Worm (Caenorhabditis elegans) whole organism, L4 larva: ENCODE data around the gene spe-45.

ENCODE experiments used
- F26F4.8 ChIP-seq: fragments of 200-800 bp; sonication (Bioruptor generic); conservative IDR thresholded peaks from 2 replicates; pipeline ENCODE4 v1.3.6; 2022; ENCODE audit warnings: missing genetic modification characterization, missing compliant biosample characterization
- F37D6.2 ChIP-seq: sonication (generic microtip); optimal IDR thresholded peaks from 2 replicates; lab custom pipeline; 2016; ENCODE audit warnings: mild to moderate bottlenecking, missing genetic modification characterization, missing compliant biosample characterization
- F49E8.2 ChIP-seq: sonication (generic microtip); optimal IDR thresholded peaks from 2 replicates; lab custom pipeline; 2016; ENCODE audit warnings: missing compliant biosample characterization, mild to moderate bottlenecking, missing genetic modification characterization, borderline replicate concordance
- T20F7.1 ChIP-seq: fragments of 200-800 bp; sonication (Bioruptor generic); optimal IDR thresholded peaks from 2 replicates; lab custom pipeline; 2018; ENCODE audit warnings: mild to moderate bottlenecking, missing genetic modification characterization, missing compliant biosample characterization
- Y5F2A.4 ChIP-seq: fragments of 200-800 bp; sonication (Bioruptor generic); optimal IDR thresholded peaks from 2 replicates; lab custom pipeline; 2018; ENCODE audit warnings: mild to moderate bottlenecking, missing genetic modification characterization, missing compliant biosample characterization
- ZK337.2 ChIP-seq: fragments of 200-800 bp; sonication (Bioruptor generic); IDR thresholded peaks from 2 replicates; pipeline ENCODE4 v1.3.6; 2022; ENCODE audit warnings: missing genetic modification reagents, missing genetic modification characterization, missing compliant biosample characterization
- ZK546.5 ChIP-seq, 2 experiments: sonication (generic microtip); optimal IDR thresholded peaks; 2 replicates each; lab custom pipeline; 2017; ENCODE audit warnings: missing biosample characterization in 2 of 2, missing genetic modification characterization in 2 of 2
- aly-2 ChIP-seq: sonication (generic microtip); optimal IDR thresholded peaks from 2 replicates; lab custom pipeline; 2018; ENCODE audit warnings: missing biosample characterization, missing genetic modification characterization
- ama-1 ChIP-seq: fragments of 150-350 bp; optimal IDR thresholded peaks from 2 replicates; lab custom pipeline; 2014; ENCODE audit warnings: inconsistent platforms, mixed read lengths
- arid-1 ChIP-seq: fragments of 200-800 bp; sonication (Bioruptor generic); conservative IDR thresholded peaks from 2 replicates; pipeline ENCODE4 v1.3.6; 2022; ENCODE audit warnings: missing genetic modification reagents, missing genetic modification characterization, missing compliant biosample characterization
- ceh-28 ChIP-seq: fragments of 150-350 bp; optimal IDR thresholded peaks from 2 replicates; lab custom pipeline; 2014; ENCODE audit warnings: missing biosample characterization, missing genetic modification reagents, missing genetic modification characterization
- ceh-62 ChIP-seq: sonication (generic microtip); optimal IDR thresholded peaks from 2 replicates; lab custom pipeline; 2017; ENCODE audit warnings: missing biosample characterization, missing genetic modification characterization
- ceh-82 ChIP-seq: sonication (generic microtip); optimal IDR thresholded peaks from 2 replicates; lab custom pipeline; 2017; ENCODE audit warnings: missing biosample characterization, missing genetic modification characterization
- ces-1 ChIP-seq: fragments of 150-350 bp; sonication (generic microtip); optimal IDR thresholded peaks from 4 replicates; lab custom pipeline; 2014; ENCODE audit warnings: missing biosample characterization, missing genetic modification reagents, missing genetic modification characterization
- ctbp-1 ChIP-seq: fragments of 200-800 bp; sonication (Bioruptor generic); IDR thresholded peaks from 2 replicates; pipeline ENCODE4 v1.3.6; 2022; ENCODE audit warnings: missing genetic modification reagents, missing genetic modification characterization, missing compliant biosample characterization
- daf-8 ChIP-seq: fragments of 200-800 bp; sonication (Bioruptor generic); IDR thresholded peaks from 2 replicates; pipeline ENCODE4 v1.3.6; 2022; ENCODE audit warnings: missing genetic modification characterization, missing compliant biosample characterization
- dmd-6 ChIP-seq: fragments of 200-800 bp; sonication (Bioruptor generic); IDR thresholded peaks from 2 replicates; pipeline ENCODE4 v1.3.6; 2022; ENCODE audit warnings: missing genetic modification reagents, missing genetic modification characterization, missing compliant biosample characterization
- dmd-9 ChIP-seq: fragments of 200-800 bp; sonication (Bioruptor generic); IDR thresholded peaks from 2 replicates; pipeline ENCODE4 v1.3.6; 2022; ENCODE audit warnings: missing genetic modification reagents, missing genetic modification characterization, missing compliant biosample characterization
- duxl-1 ChIP-seq: sonication (generic microtip); optimal IDR thresholded peaks from 2 replicates; lab custom pipeline; 2016; ENCODE audit warnings: mild to moderate bottlenecking, missing genetic modification characterization, moderate library complexity, missing compliant biosample characterization; ENCODE audit not compliant: poor library complexity
- dve-1 ChIP-seq: sonication (generic microtip); optimal IDR thresholded peaks from 2 replicates; lab custom pipeline; 2017; ENCODE audit warnings: antibody characterized with exemption, mild to moderate bottlenecking, missing genetic modification characterization, missing compliant biosample characterization; ENCODE audit not compliant: insufficient read depth
- egl-27 ChIP-seq: sonication (generic microtip); optimal IDR thresholded peaks from 3 replicates; lab custom pipeline; 2017; ENCODE audit warnings: missing biosample characterization, missing genetic modification reagents, missing genetic modification characterization
- egl-43 ChIP-seq: fragments of 200-800 bp; sonication (Bioruptor generic); IDR thresholded peaks from 2 replicates; pipeline ENCODE4 v1.3.6; 2022; ENCODE audit warnings: missing genetic modification reagents, missing genetic modification characterization, missing compliant biosample characterization
- fkh-10 ChIP-seq: fragments of 150-350 bp; optimal IDR thresholded peaks from 2 replicates; lab custom pipeline; 2014; ENCODE audit warnings: missing biosample characterization, missing genetic modification reagents, missing genetic modification characterization
- fos-1 ChIP-seq: fragments of 150-350 bp; optimal IDR thresholded peaks from 2 replicates; lab custom pipeline; 2014; ENCODE audit warnings: missing biosample characterization, missing genetic modification characterization
- hif-1 ChIP-seq, 2 experiments: sonication (generic microtip); optimal IDR thresholded peaks; 2 replicates each; lab custom pipeline; 2016 to 2017; ENCODE audit warnings: missing compliant biosample characterization in 2 of 2, missing genetic modification characterization in 2 of 2, missing genetic modification reagents in 2 of 2, missing genotype in 2 of 2, mild to moderate bottlenecking in 1 of 2
- lim-7 ChIP-seq: fragments of 200-800 bp; sonication (Bioruptor generic); IDR thresholded peaks from 2 replicates; pipeline ENCODE4 v1.3.6; 2022; ENCODE audit warnings: missing genetic modification characterization, missing compliant biosample characterization
- lin-29 ChIP-seq: fragments of 200-800 bp; sonication (Bioruptor generic); IDR thresholded peaks from 2 replicates; pipeline ENCODE4 v1.3.6; 2022; ENCODE audit warnings: missing genetic modification reagents, missing genetic modification characterization, missing compliant biosample characterization
- lsy-2 ChIP-seq, 2 experiments: fragments of 150-350 bp in 1 of 2; sonication (generic microtip) in 1 of 2; optimal IDR thresholded peaks; 2 replicates each; lab custom pipeline; 2014 to 2017; ENCODE audit warnings: missing biosample characterization in 2 of 2, missing genetic modification characterization in 2 of 2
- madf-5 ChIP-seq, 2 experiments: fragments of 200-800 bp; sonication (Bioruptor generic); IDR thresholded peaks; 2 replicates each; pipeline ENCODE4 v1.3.6; 2022; ENCODE audit warnings: missing compliant biosample characterization in 2 of 2, missing genetic modification characterization in 2 of 2
- mdt-29 ChIP-seq: fragments of 200-800 bp; sonication (Bioruptor generic); IDR thresholded peaks from 2 replicates; pipeline ENCODE4 v1.3.6; 2022; ENCODE audit warnings: missing genetic modification reagents, missing genetic modification characterization, missing compliant biosample characterization
- mxl-3 ChIP-seq: fragments of 200-800 bp; sonication (Bioruptor generic); optimal IDR thresholded peaks from 2 replicates; lab custom pipeline; 2018; ENCODE audit warnings: mild to moderate bottlenecking, missing genetic modification characterization, missing compliant biosample characterization
- nhr-11 ChIP-seq: fragments of 150-350 bp; optimal IDR thresholded peaks from 2 replicates; lab custom pipeline; 2014; ENCODE audit warnings: missing biosample characterization, missing genetic modification characterization
- nhr-25 ChIP-seq: sonication (generic microtip); optimal IDR thresholded peaks from 2 replicates; lab custom pipeline; 2017; ENCODE audit warnings: missing genetic modification characterization, mild to moderate bottlenecking, missing compliant biosample characterization, antibody characterized with exemption, moderate library complexity, borderline replicate concordance; ENCODE audit not compliant: insufficient read depth
- nhr-28 ChIP-seq: fragments of 150-350 bp; optimal IDR thresholded peaks from 2 replicates; lab custom pipeline; 2014; ENCODE audit warnings: missing biosample characterization, missing genetic modification characterization
- nhr-42 ChIP-seq: fragments of 200-800 bp; sonication (Bioruptor generic); IDR thresholded peaks from 2 replicates; pipeline ENCODE4 v1.3.6; 2022; ENCODE audit warnings: missing genetic modification characterization, missing compliant biosample characterization
- nhr-77 ChIP-seq: fragments of 150-350 bp; optimal IDR thresholded peaks from 2 replicates; lab custom pipeline; 2014; ENCODE audit warnings: missing biosample characterization, missing genetic modification characterization
- pha-4 ChIP-seq, 2 experiments: fragments of 150-350 bp in 1 of 2; fragments of 200-800 bp in 1 of 2; sonication (Bioruptor generic) in 1 of 2; IDR thresholded peaks in 1 of 2; optimal IDR thresholded peaks in 1 of 2; 2 replicates each; pipeline versions ENCODE4 v1.3.6 to Lab custom; 2014 to 2022; ENCODE audit warnings: missing genetic modification characterization in 2 of 2, missing genetic modification reagents in 2 of 2, missing biosample characterization in 1 of 2, missing compliant biosample characterization in 1 of 2
- php-3 ChIP-seq: fragments of 200-800 bp; sonication (Bioruptor generic); IDR thresholded peaks from 2 replicates; pipeline ENCODE4 v1.3.6; 2022; ENCODE audit warnings: missing genetic modification reagents, missing genetic modification characterization, missing compliant biosample characterization
- pqm-1 ChIP-seq: sonication (generic microtip); optimal IDR thresholded peaks from 2 replicates; lab custom pipeline; 2017; ENCODE audit warnings: missing biosample characterization, missing genetic modification characterization
- set-16 ChIP-seq: fragments of 200-800 bp; sonication (Bioruptor generic); IDR thresholded peaks from 2 replicates; pipeline ENCODE4 v1.3.6; 2022; ENCODE audit warnings: missing genetic modification reagents, missing genetic modification characterization, missing compliant biosample characterization
- skn-1 ChIP-seq: fragments of 150-350 bp; optimal IDR thresholded peaks from 2 replicates; lab custom pipeline; 2014; ENCODE audit warnings: missing biosample characterization, missing genetic modification characterization
- tra-1 ChIP-seq: fragments of 200-800 bp; sonication (Bioruptor generic); IDR thresholded peaks from 2 replicates; pipeline ENCODE4 v1.3.6; 2022; ENCODE audit warnings: missing genetic modification reagents, missing genetic modification characterization, missing compliant biosample characterization
- unc-62 ChIP-seq, 3 experiments: fragments of 150-350 bp in 1 of 3; sonication (generic microtip); optimal IDR thresholded peaks in 2 of 3; peaks in 1 of 3; 1 replicate in 1 of 3; 2 replicates in 2 of 3; lab custom pipeline; 2014 to 2017; ENCODE audit warnings: missing biosample characterization in 3 of 3, missing genetic modification characterization in 3 of 3, missing genetic modification reagents in 3 of 3, missing genotype in 1 of 3
- zag-1 ChIP-seq: fragments of 150-350 bp; optimal IDR thresholded peaks from 2 replicates; lab custom pipeline; 2014; ENCODE audit warnings: missing biosample characterization, missing genetic modification characterization
- ztf-7 ChIP-seq: fragments of 150-350 bp; optimal IDR thresholded peaks from 2 replicates; lab custom pipeline; 2014; ENCODE audit warnings: missing biosample characterization, missing genetic modification characterization

The spe-45 gene

ce11 chrIV:12378919-12379318 is 11.0 kb downstream of the spe-45 start (continued):
- peak; percentile 28 for TF ChIP-seq nhr-28 (tag; lab: Kevin White, UChicago)
- no peak for TF ChIP-seq aly-2 (tag; lab: Kevin White, UChicago)
- no peak for TF ChIP-seq duxl-1 (tag; lab: Kevin White, UChicago)
- TF ChIP-seq ama-1 (lab: Kevin White, UChicago), result no peak
- no peak for TF ChIP-seq F26F4.8 (GFP tag; lab: Robert Waterston, UW)
- no peak for TF ChIP-seq nhr-42 (GFP tag; lab: Robert Waterston, UW)
- peak; percentile 75 for TF ChIP-seq pqm-1
- TF ChIP-seq php-3 (GFP tag; lab: Robert Waterston, UW), result peak; percentile 52; the same call in 1 of the 2 replicates
- peak; percentile 58 for TF ChIP-seq dmd-6 (GFP tag; lab: Robert Waterston, UW)
- no peak for TF ChIP-seq daf-8 (GFP tag; lab: Robert Waterston, UW)
- TF ChIP-seq T20F7.1 (GFP tag; lab: Kevin White, UChicago), result no peak
- no peak for TF ChIP-seq mdt-29
- no peak for TF ChIP-seq zag-1
- TF ChIP-seq F37D6.2 (tag; lab: Kevin White, UChicago), result no peak
- TF ChIP-seq egl-27 (tag; lab: Kevin White, UChicago), result no peak
- TF ChIP-seq arid-1 (GFP tag; lab: Robert Waterston, UW), result no peak
- TF ChIP-seq madf-5 (GFP tag; IDR thresholded peaks at IDR 0.05; lab: Robert Waterston, UW), result no peak
- no peak for TF ChIP-seq mxl-3 (GFP tag; lab: Kevin White, UChicago)
- no peak for TF ChIP-seq F49E8.2
- no peak for TF ChIP-seq tra-1 (GFP tag; lab: Robert Waterston, UW)
- TF ChIP-seq, all 104 proteins: peak for 8

DNA sequence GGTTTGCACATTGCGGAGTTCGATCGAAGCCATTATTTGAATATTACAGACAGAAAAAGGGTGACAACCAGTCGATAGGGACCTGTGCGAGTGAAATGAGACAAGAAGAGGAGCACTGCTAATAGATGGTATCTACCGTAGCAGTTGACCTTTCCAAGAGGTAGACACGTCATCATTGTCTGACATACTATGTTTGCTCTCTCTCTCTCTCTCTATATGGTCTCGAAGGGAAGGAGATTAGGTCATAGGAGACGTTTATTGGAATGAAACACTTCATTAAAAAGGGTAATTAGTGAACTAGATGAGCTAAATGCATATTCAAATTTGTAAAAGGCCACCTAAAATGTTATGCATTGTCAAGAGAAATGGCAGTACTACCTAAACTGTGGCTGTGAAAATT is 13.9 kb downstream of the spe-45 start, which contains the start of gene atz-1:
atz-1 (minus strand) TSS at position 101 of the 400 bp plus-strand sequence.
- TF ChIP-seq ceh-82 (tag; lab: Kevin White, UChicago), result no peak
- peak in 1 of 2 experiments; percentile 55 for TF ChIP-seq unc-62 (GFP tag; optimal IDR thresholded peaks at IDR 0.05 in 1 of 2; lab: Kevin White, UChicago)
- TF ChIP-seq unc-62 (tag; optimal IDR thresholded peaks at IDR 0.05; lab: Kevin White, UChicago), result no peak

DNA sequence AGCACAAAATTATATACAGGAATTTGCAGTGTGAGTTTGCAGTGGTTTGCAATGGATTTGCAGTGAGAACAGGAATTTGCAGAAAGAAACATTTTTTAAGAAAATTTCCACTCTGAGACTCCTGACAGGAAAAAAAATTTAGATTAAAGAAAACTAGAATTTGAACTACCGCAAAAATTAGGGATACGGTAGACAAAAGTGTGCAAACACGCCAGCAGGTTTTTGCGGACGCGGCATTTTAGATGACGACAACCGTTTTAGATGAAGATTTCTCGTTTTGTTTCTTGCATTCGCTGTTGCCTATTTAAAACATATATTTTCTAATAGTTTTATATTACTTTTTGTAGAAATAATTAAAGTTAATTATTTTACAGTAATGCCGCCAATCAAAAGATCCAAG is 18.0 kb downstream of the spe-45 start, which contains the start of gene wdr-46:
wdr-46 (plus strand) TSS at position 375 of the 400 bp plus-strand sequence.
- TF ChIP-seq dmd-9 (no peak), egl-43 (no peak), dve-1 (tag; lab: Kevin White, UChicago) (peak; percentile 78), F49E8.2 (peak; percentile 2), aly-2 (tag; lab: Kevin White, UChicago) (no peak), nhr-11 (tag; lab: Kevin White, UChicago) (peak; percentile 16), ama-1 (lab: Kevin White, UChicago) (peak; percentile 39), pha-4 (GFP tag; IDR thresholded peaks at IDR 0.05; lab: Robert Waterston, UW) (no peak; the same call in 1 of the 2 replicates), pha-4 (tag; optimal IDR thresholded peaks at IDR 0.05; lab: Kevin White, UChicago) (peak; percentile 63), fos-1 (tag; lab: Kevin White, UChicago) (no peak), T20F7.1 (GFP tag; lab: Kevin White, UChicago) (no peak), lim-7 (GFP tag; lab: Robert Waterston, UW) (no peak), ces-1 (peak; percentile 29), nhr-77 (tag; lab: Kevin White, UChicago) (peak; percentile 73), hif-1 (tag; optimal IDR thresholded peaks at IDR 0.05; lab: Kevin White, UChicago) (peak in 1 of 2 experiments; percentile 56), set-16 (no peak), dmd-6 (GFP tag; lab: Robert Waterston, UW) (peak; percentile 54), ZK546.5 (tag; optimal IDR thresholded peaks at IDR 0.05; lab: Kevin White, UChicago) (peak in 1 of 2 experiments; percentile 76), tra-1 (GFP tag; lab: Robert Waterston, UW) (0 out of 2 replicates have a peak, but pooled peaks have one; percentile 9), ceh-28 (tag; lab: Kevin White, UChicago) (no peak), fkh-10 (GFP tag; lab: Kevin White, UChicago) (no peak), lin-29 (GFP tag; lab: Robert Waterston, UW) (peak; percentile 43; the same call in 1 of the 2 replicates), ctbp-1 (GFP tag; lab: Robert Waterston, UW) (0 out of 2 replicates have a peak, but pooled peaks have one; percentile 7), ceh-62 (tag; lab: Kevin White, UChicago) (no peak), arid-1 (GFP tag; lab: Robert Waterston, UW) (peak; percentile 86), nhr-25 (tag; lab: Kevin White, UChicago) (peak; percentile 15), ztf-7 (no peak), Y5F2A.4 (GFP tag; lab: Kevin White, UChicago) (peak; percentile 6), nhr-28 (tag; lab: Kevin White, UChicago) (peak; percentile 50), lsy-2 (tag; optimal IDR thresholded peaks at IDR 0.05; lab: Kevin White, UChicago) (peak; percentile 98 to 100), skn-1 (no peak), ZK337.2 (no peak), mxl-3 (GFP tag; lab: Kevin White, UChicago) (no peak)
